Fruit fly (Drosophila melanogaster): ENCODE data around the gene elav.

Gene elav

dm6 chrX:493445-494190, 29.4 kb downstream of the elav start, which contains the start of gene CG17896 (continued):
- TF ChIP-seq Dp (GFP tag; optimal IDR thresholded peaks at IDR 0.05) (peak; percentile 15), CG4328 (GFP tag; optimal IDR thresholded peaks at IDR 0.05) (peak; percentile 73), Poxn (GFP tag; IDR thresholded peaks at IDR 0.05) (peak; percentile 98), CTCF (GFP tag; optimal IDR thresholded peaks at IDR 0.05) (peak; percentile 43), oc (tag; optimal IDR thresholded peaks at IDR 0.05) (peak; percentile 95), her (GFP tag; optimal IDR thresholded peaks at IDR 0.05) (peak; percentile 98), Gsc (GFP tag; IDR thresholded peaks at IDR 0.05) (peak; percentile 89), Hey (tag; optimal IDR thresholded peaks at IDR 0.05) (peak; percentile 91), Dll (GFP tag; IDR thresholded peaks at IDR 0.05; ENCODE audit: partially characterized antibody) (no peak), CG14965 (GFP tag; optimal IDR thresholded peaks at IDR 0.05; ENCODE audit: borderline replicate concordance) (peak; percentile 90), CG4360 (GFP tag; IDR thresholded peaks at IDR 0.05) (peak; percentile 74), CG4707 (GFP tag; optimal IDR thresholded peaks at IDR 0.05) (peak; percentile 85), zf30C (GFP tag; optimal IDR thresholded peaks at IDR 0.05) (peak; percentile 30), dmrt11E (tag; optimal IDR thresholded peaks at IDR 0.05) (peak; percentile 72), Hr78 (GFP tag; optimal IDR thresholded peaks at IDR 0.05) (peak in 1 of 2 experiments; percentile 75), wek (GFP tag; optimal IDR thresholded peaks at IDR 0.05) (peak; percentile 84), sug (tag; optimal IDR thresholded peaks at IDR 0.05) (peak; percentile 93), CG7357 (GFP tag; IDR thresholded peaks at IDR 0.05) (peak; percentile 95), CG3838 (GFP tag; optimal IDR thresholded peaks at IDR 0.05) (peak; percentile 95), CG10366 (GFP tag; IDR thresholded peaks at IDR 0.05) (peak; percentile 98), Elba2 (GFP tag; optimal IDR thresholded peaks at IDR 0.05) (peak; percentile 8), CG8765 (GFP tag; IDR thresholded peaks at IDR 0.05) (peak; percentile 95), CG18764 (GFP tag; optimal IDR thresholded peaks at IDR 0.05) (peak; percentile 95), ssp (GFP tag; IDR thresholded peaks at IDR 0.05) (peak; percentile 92), Atf-2 (GFP tag; optimal IDR thresholded peaks at IDR 0.05) (peak; percentile 98), ci (GFP tag; IDR thresholded peaks at IDR 0.05) (peak; percentile 97), tap (tag; optimal IDR thresholded peaks at IDR 0.05) (peak; percentile 91), cas (GFP tag; IDR thresholded peaks at IDR 0.05) (peak; percentile 98), CG1233 (GFP tag; optimal IDR thresholded peaks at IDR 0.05) (peak; percentile 95), sqz (GFP tag; optimal IDR thresholded peaks at IDR 0.05) (peak; percentile 76), Hr51 (GFP tag; optimal IDR thresholded peaks at IDR 0.05) (peak; percentile 96 to 98), emc (GFP tag; optimal IDR thresholded peaks at IDR 0.05) (peak; percentile 98), CG10654 (GFP tag; optimal IDR thresholded peaks at IDR 0.05) (peak; percentile 97), CG11560 (tag; IDR thresholded peaks at IDR 0.05) (peak; percentile 94), CG4617 (GFP tag; optimal IDR thresholded peaks at IDR 0.05; ENCODE audit: borderline replicate concordance) (peak; percentile 93), toy (GFP tag; IDR thresholded peaks at IDR 0.05) (peak; percentile 96), ab (GFP tag; optimal IDR thresholded peaks at IDR 0.05) (peak; percentile 96), CG15479 (GFP tag; optimal IDR thresholded peaks at IDR 0.05) (no peak), CG14441 (GFP tag; IDR thresholded peaks at IDR 0.05) (peak; percentile 99), Blimp-1 (GFP tag; optimal IDR thresholded peaks at IDR 0.05) (peak; percentile 92), Tbp (GFP tag; optimal IDR thresholded peaks at IDR 0.05) (no peak), CG7745 (tag; optimal IDR thresholded peaks at IDR 0.05) (peak; percentile 7), CG31388 (GFP tag; optimal IDR thresholded peaks at IDR 0.05) (peak; percentile 96), CG9797 (GFP tag; optimal IDR thresholded peaks at IDR 0.05) (peak; percentile 44), Hsf (GFP tag; optimal IDR thresholded peaks at IDR 0.05) (peak; percentile 99), Side (GFP tag; optimal IDR thresholded peaks at IDR 0.05) (peak; percentile 98), YL-1 (GFP tag; optimal IDR thresholded peaks at IDR 0.05) (peak; percentile 39), CG17612 (GFP tag; IDR thresholded peaks at IDR 0.05) (peak; percentile 97), Fer2 (tag; optimal IDR thresholded peaks at IDR 0.05) (peak; percentile 92), CG1647 (GFP tag; optimal IDR thresholded peaks at IDR 0.05) (peak; percentile 98)

Data from whole organism, embryonic.